Fruit fly (Drosophila melanogaster) whole organism, prepupa: Measurements from ENCODE around the gene CG32344.

Source experiments
- Blimp-1 ChIP-seq: fragments of 200-800 bp; sonication (Bioruptor generic); optimal IDR thresholded peaks from 3 replicates; lab custom pipeline; 2017; ENCODE audit warnings: missing biosample characterization, missing genetic modification characterization, mild to moderate bottlenecking, moderate library complexity, missing genetic modification reagents
- CG6163 ChIP-seq: fragments of 200-800 bp; sonication (Bioruptor generic); IDR thresholded peaks from 3 replicates; pipeline ENCODE4 v1.3.6; 2022; ENCODE audit warnings: missing biosample characterization, missing genetic modification characterization
- Ets96B ChIP-seq: fragments of 200-800 bp; optimal IDR thresholded peaks from 2 replicates; lab custom pipeline; 2019; ENCODE audit warnings: missing biosample characterization, mild to moderate bottlenecking, missing genetic modification characterization, moderate library complexity
- Met ChIP-seq: fragments of 200-800 bp; sonication (Bioruptor generic); optimal IDR thresholded peaks from 3 replicates; lab custom pipeline; 2016; ENCODE audit warnings: missing biosample characterization, missing genetic modification characterization
- fd59A ChIP-seq: fragments of 200-800 bp; sonication (Bioruptor generic); optimal IDR thresholded peaks from 2 replicates; lab custom pipeline; 2017; ENCODE audit warnings: missing biosample characterization, mild to moderate bottlenecking, missing genetic modification characterization, missing genetic modification reagents

Gene CG32344

DNA sequence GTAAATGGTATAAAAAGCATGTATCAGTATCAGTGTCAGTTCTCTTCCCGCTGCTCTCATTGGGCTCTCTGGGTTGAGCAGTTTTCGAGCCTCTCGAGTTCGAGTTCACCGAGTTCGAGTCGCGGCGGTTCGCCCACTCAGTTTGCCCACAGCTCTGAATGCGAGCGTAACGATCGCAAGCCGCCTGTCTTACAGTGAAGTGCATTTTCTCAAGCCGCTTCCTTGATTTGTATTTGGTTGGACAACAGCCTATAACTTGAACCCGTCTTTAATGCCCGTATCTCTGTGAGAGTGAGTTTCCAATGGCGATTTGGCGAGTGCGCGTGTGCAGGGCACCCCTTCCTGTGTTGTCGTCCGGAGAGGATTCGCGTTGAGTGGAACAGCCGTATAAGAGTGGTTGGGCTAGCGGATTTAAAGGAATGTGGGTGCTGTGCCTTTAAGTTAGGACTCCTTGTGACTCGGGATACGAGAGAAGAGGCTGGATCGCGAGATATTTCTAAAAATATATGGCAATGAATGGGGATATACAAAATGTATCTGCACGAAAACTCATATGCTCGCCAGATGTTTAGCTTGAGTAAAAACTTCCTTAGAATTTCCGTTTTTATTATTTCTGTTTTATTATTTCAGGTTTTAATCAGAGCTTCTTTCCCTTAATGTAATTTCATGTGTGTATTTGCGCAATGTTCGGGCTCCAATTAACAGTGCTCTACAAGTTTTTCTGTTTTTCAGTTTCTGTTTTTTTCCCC is 52.8 kb downstream of the CG32344 start (continued):
- TF ChIP-seq CG6163 (GFP tag; lab: Robert Waterston, UW) (peak; percentile 47; the same call in 1 of the 3 replicates), Ets96B (tag; lab: Kevin White, UChicago) (no peak), Met (GFP tag; lab: Kevin White, UChicago) (no peak), Blimp-1 (GFP tag; lab: Kevin White, UChicago) (no peak), fd59A (no peak)
